Fruit fly (Drosophila melanogaster) whole organism, embryonic: ENCODE data around the gene fru.
A peak's percentile ranks its signal among the peaks of the same experiment; 100 is the strongest.

Source experiments
- Atf6 ChIP-seq: fragments of 200-800 bp; sonication (Bioruptor generic); IDR thresholded peaks from 2 replicates; pipeline ENCODE4 v1.3.6; 2022; ENCODE audit warnings: missing biosample characterization, missing genetic modification characterization
- B-H2 ChIP-seq: fragments of 200-800 bp; sonication (Bioruptor generic); optimal IDR thresholded peaks from 2 replicates; lab custom pipeline; 2018; ENCODE audit warnings: missing biosample characterization, mild to moderate bottlenecking, missing genetic modification characterization
- CG10543 ChIP-seq: fragments of 200-800 bp; sonication (Bioruptor generic); optimal IDR thresholded peaks from 3 replicates; lab custom pipeline; 2017; ENCODE audit warnings: missing biosample characterization, mild to moderate bottlenecking, missing genetic modification characterization, moderate library complexity
- CG11504 ChIP-seq: fragments of 200-800 bp; sonication (Bioruptor generic); optimal IDR thresholded peaks from 3 replicates; lab custom pipeline; 2019; ENCODE audit warnings: missing biosample characterization, mild to moderate bottlenecking, missing genetic modification characterization, moderate library complexity
- CG11560 ChIP-seq: fragments of 200-800 bp; sonication (Bioruptor generic); IDR thresholded peaks from 3 replicates; pipeline ENCODE4 v1.3.6; 2022; ENCODE audit warnings: missing biosample characterization, missing genetic modification characterization
- CG11723 ChIP-seq: fragments of 200-800 bp; sonication (Bioruptor generic); optimal IDR thresholded peaks from 2 replicates; lab custom pipeline; 2017; ENCODE audit warnings: missing biosample characterization, mild to moderate bottlenecking, missing genetic modification characterization
- CG14441 ChIP-seq: fragments of 200-800 bp; sonication (Bioruptor generic); IDR thresholded peaks from 2 replicates; pipeline ENCODE4 v1.3.6; 2022; ENCODE audit warnings: missing biosample characterization, missing genetic modification characterization
- CG15479 ChIP-seq: fragments of 200-800 bp; sonication (Bioruptor generic); optimal IDR thresholded peaks from 3 replicates; lab custom pipeline; 2019; ENCODE audit warnings: missing biosample characterization, mild to moderate bottlenecking, missing genetic modification characterization, moderate library complexity
- CG16779 ChIP-seq: fragments of 200-800 bp; sonication (Bioruptor generic); IDR thresholded peaks from 2 replicates; pipeline ENCODE4 v1.3.6; 2022; ENCODE audit warnings: missing biosample characterization, missing genetic modification characterization
- CG16813 ChIP-seq: fragments of 200-800 bp; sonication (Bioruptor generic); IDR thresholded peaks from 3 replicates; pipeline ENCODE4 v1.3.6; 2022; ENCODE audit warnings: missing biosample characterization, missing genetic modification characterization; ENCODE audit not compliant: partially characterized antibody
- CG16815 ChIP-seq: fragments of 200-800 bp; sonication (Bioruptor generic); optimal IDR thresholded peaks from 3 replicates; lab custom pipeline; 2017; ENCODE audit warnings: missing biosample characterization, mild to moderate bottlenecking, missing genetic modification characterization
- CG16863 ChIP-seq: fragments of 200-800 bp; sonication (Bioruptor generic); optimal IDR thresholded peaks from 3 replicates; lab custom pipeline; 2016; ENCODE audit warnings: missing biosample characterization, missing genetic modification characterization
- CG2120 ChIP-seq: fragments of 200-800 bp; sonication (Bioruptor generic); optimal IDR thresholded peaks from 3 replicates; lab custom pipeline; 2016; ENCODE audit warnings: missing biosample characterization, missing genetic modification characterization
- CG2202 ChIP-seq: fragments of 200-800 bp; sonication (Bioruptor generic); optimal IDR thresholded peaks from 2 replicates; lab custom pipeline; 2018; ENCODE audit warnings: missing biosample characterization, mild to moderate bottlenecking, missing genetic modification characterization
- CG2889 ChIP-seq: fragments of 200-800 bp; sonication (Bioruptor generic); IDR thresholded peaks from 3 replicates; pipeline ENCODE4 v1.3.6; 2022; ENCODE audit warnings: missing biosample characterization, missing genetic modification characterization
- CG30431 ChIP-seq: fragments of 200-800 bp; sonication (Bioruptor generic); optimal IDR thresholded peaks from 2 replicates; lab custom pipeline; 2017; ENCODE audit warnings: missing biosample characterization, missing genetic modification characterization
- CG3065 ChIP-seq: fragments of 200-800 bp; sonication (Bioruptor generic); optimal IDR thresholded peaks from 2 replicates; lab custom pipeline; 2016; ENCODE audit warnings: missing biosample characterization, missing genetic modification characterization
- CG31224 ChIP-seq: fragments of 200-800 bp; sonication (Bioruptor generic); IDR thresholded peaks from 2 replicates; pipeline ENCODE4 v1.3.6; 2022; ENCODE audit warnings: missing biosample characterization, missing genetic modification characterization
- CG32767 ChIP-seq: fragments of 200-800 bp; sonication (Bioruptor generic); IDR thresholded peaks from 2 replicates; pipeline ENCODE4 v1.3.6; 2022; ENCODE audit warnings: missing biosample characterization, missing genetic modification characterization
- CG3847 ChIP-seq: fragments of 200-800 bp; sonication (Bioruptor generic); IDR thresholded peaks from 2 replicates; pipeline ENCODE4 v1.3.6; 2022; ENCODE audit warnings: missing biosample characterization, missing genetic modification characterization
- CG7556 ChIP-seq: fragments of 200-800 bp; sonication (Bioruptor generic); optimal IDR thresholded peaks from 2 replicates; lab custom pipeline; 2017; ENCODE audit warnings: missing biosample characterization, mild to moderate bottlenecking, missing genetic modification characterization
- CG8478 ChIP-seq: fragments of >200 bp; optimal IDR thresholded peaks from 2 replicates; lab custom pipeline; 2018
- CG8924 ChIP-seq: fragments of 200-800 bp; optimal IDR thresholded peaks from 3 replicates; lab custom pipeline; 2019; ENCODE audit warnings: missing biosample characterization, mild to moderate bottlenecking, missing genetic modification characterization, moderate library complexity
- CG9797 ChIP-seq: fragments of 200-800 bp; sonication (Bioruptor generic); optimal IDR thresholded peaks from 3 replicates; lab custom pipeline; 2018; ENCODE audit warnings: missing biosample characterization, mild to moderate bottlenecking, missing genetic modification characterization
- Dad ChIP-seq: fragments of 200-800 bp; sonication (Bioruptor generic); optimal IDR thresholded peaks from 3 replicates; lab custom pipeline; 2016; ENCODE audit warnings: missing biosample characterization, missing genetic modification characterization
- Dfd ChIP-seq, 2 experiments: fragments of >200 bp; optimal IDR thresholded peaks; 2 replicates each; lab custom pipeline; 2017; ENCODE audit warnings: missing biosample characterization in 2 of 2, missing genetic modification characterization in 2 of 2
- Dip2 ChIP-seq: fragments of 200-800 bp; sonication (Bioruptor generic); IDR thresholded peaks from 2 replicates; pipeline ENCODE4 v1.3.6; 2022; ENCODE audit warnings: missing biosample characterization, missing genetic modification characterization
- Ets65A ChIP-seq: fragments of 200-800 bp; sonication (Bioruptor generic); peaks from one replicate; lab custom pipeline; 2016; ENCODE audit warnings: missing biosample characterization, missing genetic modification characterization
- Hand ChIP-seq: fragments of 200-800 bp; sonication (Bioruptor generic); optimal IDR thresholded peaks from 2 replicates; lab custom pipeline; 2017; ENCODE audit warnings: mild to moderate bottlenecking, missing biosample characterization, missing genetic modification reagents, missing genetic modification characterization
- Hey ChIP-seq: fragments of 200-800 bp; sonication (Bioruptor generic); optimal IDR thresholded peaks from 3 replicates; lab custom pipeline; 2018; ENCODE audit warnings: missing biosample characterization, mild to moderate bottlenecking, missing genetic modification characterization
- HmgD ChIP-seq: fragments of 200-800 bp; sonication (Bioruptor generic); optimal IDR thresholded peaks from 3 replicates; lab custom pipeline; 2016; ENCODE audit warnings: missing biosample characterization, missing genetic modification characterization
- Hsf ChIP-seq: fragments of 200-800 bp; sonication (Bioruptor generic); optimal IDR thresholded peaks from 3 replicates; lab custom pipeline; 2016; ENCODE audit warnings: missing biosample characterization, missing genetic modification characterization
- MBD-R2 ChIP-seq: fragments of 200-800 bp; sonication (Bioruptor generic); IDR thresholded peaks from 2 replicates; pipeline ENCODE4 v1.3.6; 2022; ENCODE audit warnings: missing biosample characterization, missing genetic modification characterization
- NK7.1 ChIP-seq: fragments of 200-800 bp; sonication (Bioruptor generic); optimal IDR thresholded peaks from 3 replicates; lab custom pipeline; 2016; ENCODE audit warnings: missing biosample characterization, missing genetic modification characterization
- Ptx1 ChIP-seq: fragments of 200-800 bp; sonication (Bioruptor generic); IDR thresholded peaks from 2 replicates; pipeline ENCODE4 v1.3.6; 2022; ENCODE audit warnings: missing biosample characterization, missing genetic modification characterization
- Sin3A ChIP-seq: fragments of >200 bp; optimal IDR thresholded peaks from 2 replicates; lab custom pipeline; 2018
- ap ChIP-seq: fragments of 200-800 bp; sonication (Bioruptor generic); IDR thresholded peaks from 2 replicates; pipeline ENCODE4 v1.3.6; 2022; ENCODE audit warnings: missing biosample characterization, missing genetic modification characterization
- dan ChIP-seq: fragments of 200-800 bp; sonication (Bioruptor generic); IDR thresholded peaks from 2 replicates; pipeline ENCODE4 v1.3.6; 2022; ENCODE audit warnings: missing biosample characterization, missing genetic modification characterization
- danr ChIP-seq: fragments of 200-800 bp; sonication (Bioruptor generic); IDR thresholded peaks from 2 replicates; pipeline ENCODE4 v1.3.6; 2022; ENCODE audit warnings: missing biosample characterization, missing genetic modification characterization
- kah ChIP-seq: fragments of 200-800 bp; sonication (Bioruptor generic); optimal IDR thresholded peaks from 2 replicates; lab custom pipeline; 2018; ENCODE audit warnings: missing biosample characterization, mild to moderate bottlenecking, missing genetic modification characterization
- lab ChIP-seq: fragments of 200-800 bp; sonication (Bioruptor generic); optimal IDR thresholded peaks from 3 replicates; lab custom pipeline; 2017; ENCODE audit warnings: missing biosample characterization, missing genetic modification characterization, mild to moderate bottlenecking, moderate library complexity, missing genetic modification reagents
- maf-S ChIP-seq: fragments of 200-800 bp; sonication (Bioruptor generic); optimal IDR thresholded peaks from 2 replicates; lab custom pipeline; 2016; ENCODE audit warnings: missing biosample characterization, missing genetic modification characterization
- mirr ChIP-seq: fragments of 200-800 bp; sonication (Bioruptor generic); optimal IDR thresholded peaks from 3 replicates; lab custom pipeline; 2018; ENCODE audit warnings: missing biosample characterization, mild to moderate bottlenecking, missing genetic modification characterization
- pros ChIP-seq: fragments of 200-800 bp; sonication (Bioruptor generic); optimal IDR thresholded peaks from 3 replicates; lab custom pipeline; 2019; ENCODE audit warnings: missing biosample characterization, mild to moderate bottlenecking, missing genetic modification characterization, moderate library complexity
- sc ChIP-seq, 3 experiments: fragments of >200 bp in 2 of 3; fragments of 200-800 bp in 1 of 3; sonication (Bioruptor generic) in 1 of 3; optimal IDR thresholded peaks; 2 replicates in 2 of 3; 3 replicates in 1 of 3; lab custom pipeline; 2017; ENCODE audit warnings: mild to moderate bottlenecking in 1 of 3, missing biosample characterization in 1 of 3, missing genetic modification characterization in 1 of 3, missing genetic modification reagents in 1 of 3
- sob ChIP-seq: fragments of 200-800 bp; sonication (Bioruptor generic); IDR thresholded peaks from 2 replicates; pipeline ENCODE4 v1.3.6; 2022; ENCODE audit warnings: missing biosample characterization, missing genetic modification characterization
- sug ChIP-seq: fragments of 200-800 bp; optimal IDR thresholded peaks from 2 replicates; lab custom pipeline; 2019; ENCODE audit warnings: missing biosample characterization, mild to moderate bottlenecking, missing genetic modification characterization, moderate library complexity
- usp ChIP-seq: fragments of >200 bp; optimal IDR thresholded peaks from 2 replicates; lab custom pipeline; 2017; ENCODE audit warnings: missing biosample characterization, missing genetic modification characterization
- yki ChIP-seq: fragments of >200 bp; optimal IDR thresholded peaks from 3 replicates; lab custom pipeline; 2018

Gene fru

dm6 chr3R:18422446-18422845, 122.9 kb downstream of the fru start:
- TF ChIP-seq Ets65A (GFP tag; lab: Kevin White, UChicago) (peak; percentile 16), CG11504 (peak; percentile 71), Dfd (GFP tag; optimal IDR thresholded peaks at IDR 0.05; lab: Kevin White, UChicago) (peak in 1 of 2 experiments; percentile 24), CG8924 (tag; lab: Kevin White, UChicago) (no peak), CG8478 (lab: Kevin White, UChicago) (peak; percentile 70)

dm6 chr3R:18412279-18413214, 132.8 kb downstream of the fru start, which contains the start of gene CG31122:
Gene CG31122, minus strand, starts transcription at chr3R:18412874.
- TF ChIP-seq sob (GFP tag; lab: Robert Waterston, UW) (peak; percentile 14; the same call in 1 of the 2 replicates), Hsf (peak; percentile 56), CG2202 (tag; lab: Kevin White, UChicago) (no peak), yki (lab: Kevin White, UChicago) (no peak), Ptx1 (peak; percentile 35; the same call in 1 of the 2 replicates), HmgD (GFP tag; lab: Kevin White, UChicago) (no peak), MBD-R2 (GFP tag; lab: Robert Waterston, UW) (peak; percentile 49), Dip2 (no peak), lab (GFP tag; lab: Kevin White, UChicago) (peak; percentile 30), Atf6 (peak; percentile 51; the same call in 1 of the 2 replicates), pros (no peak), ap (GFP tag; lab: Robert Waterston, UW) (no peak), CG16863 (GFP tag; lab: Kevin White, UChicago) (peak; percentile 63), CG11560 (tag; lab: Robert Waterston, UW) (peak; percentile 49; the same call in 2 of the 3 replicates), kah (GFP tag; lab: Kevin White, UChicago) (no peak), CG3847 (GFP tag; lab: Robert Waterston, UW) (peak; percentile 62), CG30431 (GFP tag; lab: Kevin White, UChicago) (no peak), B-H2 (GFP tag; lab: Kevin White, UChicago) (peak; percentile 47), Hey (tag; lab: Kevin White, UChicago) (no peak), sc (optimal IDR thresholded peaks at IDR 0.05; lab: Kevin White, UChicago) (no peak), sc (GFP tag; optimal IDR thresholded peaks at IDR 0.05; lab: Kevin White, UChicago) (no peak), CG16779 (GFP tag; lab: Robert Waterston, UW) (no peak), NK7.1 (GFP tag; lab: Kevin White, UChicago) (no peak), CG10543 (GFP tag; lab: Kevin White, UChicago) (peak; percentile 83), sug (tag; lab: Kevin White, UChicago) (peak; percentile 79), CG2120 (GFP tag; lab: Kevin White, UChicago) (peak; percentile 68), CG2889 (GFP tag; lab: Robert Waterston, UW) (0 out of 3 replicates have a peak, but pooled peaks have one; percentile 5), Hand (GFP tag; lab: Kevin White, UChicago) (no peak), maf-S (peak; percentile 32), CG32767 (GFP tag; lab: Robert Waterston, UW) (no peak), Sin3A (lab: Kevin White, UChicago) (peak; percentile 97), CG11723 (GFP tag; lab: Kevin White, UChicago) (no peak), CG15479 (peak; percentile 91), CG16815 (no peak), Dad (GFP tag; lab: Kevin White, UChicago) (peak; percentile 72), danr (no peak), CG16813 (GFP tag; lab: Robert Waterston, UW) (peak; percentile 98), CG3065 (GFP tag; lab: Kevin White, UChicago) (no peak), CG9797 (peak; percentile 91), mirr (GFP tag; lab: Kevin White, UChicago) (no peak), CG7556 (GFP tag; lab: Kevin White, UChicago) (no peak), CG31224 (GFP tag; lab: Robert Waterston, UW) (no peak), dan (GFP tag; lab: Robert Waterston, UW) (no peak), usp (no peak), CG14441 (GFP tag; lab: Robert Waterston, UW) (peak; percentile 44; the same call in 1 of the 2 replicates)
